Fruit fly (Drosophila melanogaster): ENCODE results near the gene Neurochondrin.
A peak's percentile ranks its signal among the peaks of the same experiment; 100 is the strongest.

Neurochondrin gene

dm6 chr3R:6421263-6421662 is 47.0 kb upstream of the Neurochondrin start:
- TF ChIP-seq ss (GFP tag; optimal IDR thresholded peaks at IDR 0.05) (peak in 1 of 2 experiments; percentile 75), Hr39 (GFP tag; optimal IDR thresholded peaks at IDR 0.05) (no peak)

- peak; percentile 13 for TF ChIP-seq CG6276 (GFP tag; optimal IDR thresholded peaks at IDR 0.05)
- TF ChIP-seq CG34406 (GFP tag; optimal IDR thresholded peaks at IDR 0.05): no peak
- peak; percentile 5 for TF ChIP-seq esn (GFP tag; optimal IDR thresholded peaks at IDR 0.05)
- no peak for TF ChIP-seq CG11762 (GFP tag; optimal IDR thresholded peaks at IDR 0.05; ENCODE audit: insufficient read depth)
- peak; percentile 62 for TF ChIP-seq dsx (GFP tag; optimal IDR thresholded peaks at IDR 0.05; ENCODE audit: poor library complexity, severe bottlenecking)
- peak; percentile 47 for TF ChIP-seq Lpt (GFP tag; optimal IDR thresholded peaks at IDR 0.05)
- TF ChIP-seq CG6854 (GFP tag; optimal IDR thresholded peaks at IDR 0.05): peak; percentile 3
- TF ChIP-seq Sox14 (GFP tag; optimal IDR thresholded peaks at IDR 0.05): peak; percentile 59
- TF ChIP-seq svp (GFP tag): peak; percentile 73
- TF ChIP-seq topi (GFP tag; optimal IDR thresholded peaks at IDR 0.05): peak; percentile 15
- no peak for TF ChIP-seq CG16779 (tag; optimal IDR thresholded peaks at IDR 0.05)
- TF ChIP-seq Met (GFP tag; optimal IDR thresholded peaks at IDR 0.05): no peak
- TF ChIP-seq Eip75B (GFP tag; optimal IDR thresholded peaks at IDR 0.05): peak; percentile 38
- TF ChIP-seq Eip78C (GFP tag): peak; percentile 63
- TF ChIP-seq CG8119 (GFP tag; IDR thresholded peaks at IDR 0.05): peak; percentile 50; the same call in 1 of the 3 replicates
- TF ChIP-seq vri (GFP tag; optimal IDR thresholded peaks at IDR 0.05): peak; percentile 97
- peak; percentile 41; the same call in 1 of the 3 replicates for TF ChIP-seq CG6163 (GFP tag; IDR thresholded peaks at IDR 0.05)
- peak; percentile 63 for TF ChIP-seq Blimp-1 (GFP tag; optimal IDR thresholded peaks at IDR 0.05)
- no peak for TF ChIP-seq CG11294 (GFP tag; IDR thresholded peaks at IDR 0.05)
- TF ChIP-seq CG15336 (GFP tag; IDR thresholded peaks at IDR 0.05): 0 out of 2 replicates have a peak, but pooled peaks have one; percentile 8
- peak; percentile 9 for TF ChIP-seq Sox102F (GFP tag; optimal IDR thresholded peaks at IDR 0.05)
- no peak for TF ChIP-seq fkh (GFP tag; optimal IDR thresholded peaks at IDR 0.05)
- no peak for TF ChIP-seq salr (GFP tag; optimal IDR thresholded peaks at IDR 0.05)
Measured at dm6 chr3R:6421712-6422141, 46.5 kb upstream of the Neurochondrin start.

dm6 chr3R:6423128-6423527 is 45.1 kb upstream of the Neurochondrin start:
- TF ChIP-seq CG16779 (tag; optimal IDR thresholded peaks at IDR 0.05) (no peak), CG8632 (GFP tag; optimal IDR thresholded peaks at IDR 0.05) (no peak), CG34406 (GFP tag; optimal IDR thresholded peaks at IDR 0.05) (no peak), fd59A (GFP tag; optimal IDR thresholded peaks at IDR 0.05) (no peak), Sox14 (GFP tag; optimal IDR thresholded peaks at IDR 0.05) (peak; percentile 1), vri (GFP tag; optimal IDR thresholded peaks at IDR 0.05) (peak; percentile 31), CG32006 (GFP tag; optimal IDR thresholded peaks at IDR 0.05) (no peak), Smox (GFP tag; optimal IDR thresholded peaks at IDR 0.05) (no peak), CG11294 (GFP tag; IDR thresholded peaks at IDR 0.05) (no peak), ss (GFP tag; optimal IDR thresholded peaks at IDR 0.05) (peak in 1 of 2 experiments; percentile 45), Eip78C (GFP tag) (peak; percentile 37), CG8319 (GFP tag; optimal IDR thresholded peaks at IDR 0.05) (no peak), CG10631 (GFP tag; optimal IDR thresholded peaks at IDR 0.05) (no peak), CG6854 (GFP tag; optimal IDR thresholded peaks at IDR 0.05) (no peak), Sox15 (GFP tag; optimal IDR thresholded peaks at IDR 0.05) (no peak), CG1621 (tag; optimal IDR thresholded peaks at IDR 0.05) (no peak), CG6163 (GFP tag; IDR thresholded peaks at IDR 0.05) (0 out of 3 replicates have a peak, but pooled peaks have one; percentile 29), esn (GFP tag; optimal IDR thresholded peaks at IDR 0.05) (no peak), CG6808 (GFP tag; optimal IDR thresholded peaks at IDR 0.05) (no peak), Sox102F (GFP tag; optimal IDR thresholded peaks at IDR 0.05) (no peak), Met (GFP tag; optimal IDR thresholded peaks at IDR 0.05) (no peak), Eip75B (GFP tag; optimal IDR thresholded peaks at IDR 0.05) (peak; percentile 45), svp (GFP tag) (peak; percentile 66)
